Worm (Caenorhabditis elegans): ENCODE results near the gene Y73F4A.1.

Y73F4A.1 gene

DNA sequence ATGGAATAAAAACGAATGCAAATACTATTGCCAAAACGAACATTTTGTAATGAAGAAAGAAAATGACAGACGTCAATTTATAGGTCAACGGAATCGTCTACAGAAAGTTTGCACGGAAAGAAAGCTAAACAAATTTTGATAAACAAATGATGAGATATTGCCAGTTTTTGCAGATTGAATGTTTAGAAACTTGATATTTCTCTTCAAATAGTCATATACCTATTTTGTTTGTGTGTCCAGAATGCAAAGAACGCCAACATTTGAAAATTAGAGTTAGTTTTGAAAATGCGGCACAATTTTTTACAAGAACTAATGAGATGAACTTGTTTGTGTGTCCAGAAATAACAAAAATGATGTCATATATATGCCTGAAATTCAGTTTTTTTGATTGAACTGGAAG, at the start of gene Y73F4A.1:
TSS of gene Y73F4A.1 (minus strand) at position 101 of the 400 bp plus-strand sequence.
- TF ChIP-seq unc-130 (tag; optimal IDR thresholded peaks at IDR 0.05) (no peak), nhr-12 (tag; optimal IDR thresholded peaks at IDR 0.05) (no peak), nhr-90 (tag; optimal IDR thresholded peaks at IDR 0.05; ENCODE audit: poor library complexity) (no peak), jun-1 (tag; optimal IDR thresholded peaks at IDR 0.05) (no peak), nhr-237 (tag; optimal IDR thresholded peaks at IDR 0.05) (no peak), nhr-84 (tag; optimal IDR thresholded peaks at IDR 0.05) (no peak), ama-1 (optimal IDR thresholded peaks at IDR 0.05) (no peak), grh-1 (GFP tag; IDR thresholded peaks at IDR 0.05) (no peak), fos-1 (tag; optimal IDR thresholded peaks at IDR 0.05) (no peak), pax-3 (tag; optimal IDR thresholded peaks at IDR 0.05) (no peak), snu-23 (GFP tag; optimal IDR thresholded peaks at IDR 0.05) (no peak), mef-2 (tag; optimal IDR thresholded peaks at IDR 0.05) (no peak), hpl-2 (GFP tag; optimal IDR thresholded peaks at IDR 0.05) (no peak), ceh-88 (GFP tag; IDR thresholded peaks at IDR 0.05) (no peak), tlp-1 (tag; optimal IDR thresholded peaks at IDR 0.05) (no peak), aha-1 (tag; optimal IDR thresholded peaks at IDR 0.05) (no peak), F16B12.6 (tag; optimal IDR thresholded peaks at IDR 0.05) (no peak), lin-14 (GFP tag; optimal IDR thresholded peaks at IDR 0.05) (no peak)

DNA sequence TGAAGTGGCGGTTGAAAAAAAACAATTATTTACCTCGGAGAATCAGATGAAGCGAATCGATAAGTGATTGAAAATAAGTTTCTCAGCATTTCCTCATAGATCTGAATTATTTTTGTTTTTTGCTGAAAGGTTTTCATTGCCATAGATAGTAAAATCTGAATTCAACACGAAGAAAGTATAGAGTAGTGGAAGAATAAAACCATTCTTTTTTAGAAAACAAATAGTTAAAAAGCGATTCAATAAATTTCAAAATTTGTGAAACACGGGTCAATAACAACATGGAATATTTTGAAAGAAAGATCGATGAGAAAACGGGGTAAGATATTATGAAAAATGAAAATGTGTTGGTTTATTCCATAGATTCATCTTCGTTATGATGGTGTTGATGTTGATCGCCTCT, 49.2 kb upstream of the Y73F4A.1 start, which contains the start of gene mrpl-42:
TSS of gene mrpl-42 (minus strand) at position 101 of the 400 bp plus-strand sequence.
- TF ChIP-seq elt-3 (tag; optimal IDR thresholded peaks at IDR 0.05) (no peak), nhr-71 (tag; optimal IDR thresholded peaks at IDR 0.05) (no peak), nhr-76 (tag; optimal IDR thresholded peaks at IDR 0.05) (no peak), nhr-11 (tag; optimal IDR thresholded peaks at IDR 0.05) (no peak), aly-2 (tag; optimal IDR thresholded peaks at IDR 0.05) (no peak), ces-1 (GFP tag; optimal IDR thresholded peaks at IDR 0.05) (no peak), dpl-1 (GFP tag; optimal IDR thresholded peaks at IDR 0.05) (no peak), fkh-10 (GFP tag; optimal IDR thresholded peaks at IDR 0.05) (no peak), zip-4 (GFP tag; optimal IDR thresholded peaks at IDR 0.05) (no peak), nhr-19 (GFP tag; conservative IDR thresholded peaks at IDR 0.05) (no peak), skn-1 (tag; optimal IDR thresholded peaks at IDR 0.05) (no peak), isw-1 (GFP tag; IDR thresholded peaks at IDR 0.05) (no peak), C16A3.4 (tag; optimal IDR thresholded peaks at IDR 0.05) (no peak), fos-1 (tag; optimal IDR thresholded peaks at IDR 0.05) (no peak), mep-1 (tag; optimal IDR thresholded peaks at IDR 0.05) (no peak), F16B12.6 (tag; optimal IDR thresholded peaks at IDR 0.05) (no peak), nhr-20 (tag; optimal IDR thresholded peaks at IDR 0.05) (no peak), C34B4.2 (tag; optimal IDR thresholded peaks at IDR 0.05) (no peak)

DNA sequence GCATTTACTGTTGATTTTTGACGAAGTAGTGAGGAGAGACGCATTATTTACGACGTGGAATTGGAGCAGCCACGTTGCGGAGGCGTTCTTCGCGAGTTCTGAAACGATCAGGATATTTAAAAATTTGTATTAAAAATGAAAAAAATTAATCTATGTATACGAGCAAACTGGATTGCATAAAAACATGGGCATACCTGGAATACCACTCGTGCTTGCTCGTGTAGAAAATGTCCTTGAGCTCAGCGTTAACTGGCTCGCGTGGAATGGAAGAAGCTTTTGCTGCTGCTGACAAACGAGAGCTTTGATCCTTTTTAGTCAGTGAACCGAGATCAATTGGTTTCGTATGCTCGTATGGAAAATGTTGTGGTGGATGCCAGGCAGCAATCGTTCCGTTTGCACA, 48.8 kb upstream of the Y73F4A.1 start, which contains the start of gene lpl-1:
TSS of gene lpl-1 (minus strand) at position 101 of the 400 bp plus-strand sequence.
- TF ChIP-seq lin-39 (tag; optimal IDR thresholded peaks at IDR 0.05) (no peak), ceh-63 (GFP tag; optimal IDR thresholded peaks at IDR 0.05) (no peak), lir-3 (tag; optimal IDR thresholded peaks at IDR 0.05; ENCODE audit: poor library complexity) (no peak), ceh-82 (tag; optimal IDR thresholded peaks at IDR 0.05) (no peak), vab-15 (tag; optimal IDR thresholded peaks at IDR 0.05) (no peak), hlh-4 (tag; optimal IDR thresholded peaks at IDR 0.05) (no peak), xbp-1 (tag; optimal IDR thresholded peaks at IDR 0.05) (no peak), grh-1 (GFP tag; IDR thresholded peaks at IDR 0.05) (no peak; the same call in 1 of the 2 replicates), egl-13 (tag; optimal IDR thresholded peaks at IDR 0.05) (no peak), nhr-11 (tag; optimal IDR thresholded peaks at IDR 0.05) (no peak), dpl-1 (GFP tag; optimal IDR thresholded peaks at IDR 0.05) (no peak), nhr-20 (tag; optimal IDR thresholded peaks at IDR 0.05) (no peak), Y116A8C.19 (tag; optimal IDR thresholded peaks at IDR 0.05; ENCODE audit: borderline replicate concordance) (no peak), mef-2 (tag; optimal IDR thresholded peaks at IDR 0.05) (no peak), mdl-1 (tag; optimal IDR thresholded peaks at IDR 0.05) (no peak), egl-27 (tag; optimal IDR thresholded peaks at IDR 0.05) (no peak), sox-4 (tag; optimal IDR thresholded peaks at IDR 0.05) (no peak)

All from whole organism, L1 larva.